Fruit fly (Drosophila melanogaster) whole organism, embryonic: ENCODE results near the gene CG9395.

Experiments used
- BtbVII ChIP-seq: fragments of 200-800 bp; sonication (Bioruptor generic); optimal IDR thresholded peaks from 3 replicates; lab custom pipeline; 2017; ENCODE audit warnings: missing biosample characterization, mild to moderate bottlenecking, missing genetic modification characterization
- CG10274 ChIP-seq: fragments of 200-800 bp; sonication (Bioruptor generic); optimal IDR thresholded peaks from 3 replicates; lab custom pipeline; 2017; ENCODE audit warnings: missing biosample characterization, mild to moderate bottlenecking, missing genetic modification characterization
- CG13624 ChIP-seq: fragments of 200-800 bp; sonication (Bioruptor generic); optimal IDR thresholded peaks from 2 replicates; lab custom pipeline; 2016; ENCODE audit warnings: missing biosample characterization, missing genetic modification characterization
- CG1603 ChIP-seq: fragments of 200-800 bp; sonication (Bioruptor generic); optimal IDR thresholded peaks from 2 replicates; lab custom pipeline; 2019; ENCODE audit warnings: missing biosample characterization, mild to moderate bottlenecking, missing genetic modification characterization, moderate library complexity
- CG17359 ChIP-seq: fragments of 200-800 bp; sonication (Bioruptor generic); optimal IDR thresholded peaks from 3 replicates; lab custom pipeline; 2018; ENCODE audit warnings: missing biosample characterization, mild to moderate bottlenecking, missing genetic modification characterization, moderate library complexity
- CG2129 ChIP-seq: fragments of 200-800 bp; sonication (Bioruptor generic); IDR thresholded peaks from 2 replicates; pipeline ENCODE4 v1.3.6; 2022; ENCODE audit warnings: missing biosample characterization, missing genetic modification characterization; ENCODE audit not compliant: partially characterized antibody
- CG2875 ChIP-seq: fragments of 200-800 bp; sonication (Bioruptor generic); optimal IDR thresholded peaks from 2 replicates; lab custom pipeline; 2017; ENCODE audit warnings: missing biosample characterization, mild to moderate bottlenecking, missing genetic modification characterization, missing genetic modification reagents
- CG3847 ChIP-seq: fragments of 200-800 bp; sonication (Bioruptor generic); IDR thresholded peaks from 2 replicates; pipeline ENCODE4 v1.3.6; 2022; ENCODE audit warnings: missing biosample characterization, missing genetic modification characterization
- CG4424 ChIP-seq: fragments of 200-800 bp; sonication (Bioruptor generic); optimal IDR thresholded peaks from 3 replicates; lab custom pipeline; 2016; ENCODE audit warnings: missing biosample characterization, missing genetic modification characterization
- CG5953 ChIP-seq: fragments of 200-800 bp; sonication (Bioruptor generic); IDR thresholded peaks from 2 replicates; pipeline ENCODE4 v1.3.6; 2022; ENCODE audit warnings: missing biosample characterization, missing genetic modification characterization
- CG8765 ChIP-seq: fragments of 200-800 bp; sonication (Bioruptor generic); IDR thresholded peaks from 2 replicates; pipeline ENCODE4 v1.3.6; 2022; ENCODE audit warnings: missing biosample characterization, missing genetic modification characterization
- Doc3 ChIP-seq: fragments of 200-800 bp; sonication (Bioruptor generic); IDR thresholded peaks from 3 replicates; pipeline ENCODE4 v1.3.6; 2022; ENCODE audit warnings: missing biosample characterization, missing genetic modification characterization; ENCODE audit not compliant: partially characterized antibody
- Dref ChIP-seq: fragments of 200-800 bp; sonication (Bioruptor generic); IDR thresholded peaks from 2 replicates; pipeline ENCODE4 v1.3.6; 2022; ENCODE audit warnings: missing biosample characterization, missing genetic modification characterization
- Eip74EF ChIP-seq, 2 experiments: fragments of 200-800 bp in 1 of 2; fragments of >200 bp in 1 of 2; sonication (Bioruptor generic) in 1 of 2; optimal IDR thresholded peaks; 2 replicates each; lab custom pipeline; 2017 to 2019; ENCODE audit warnings: missing biosample characterization in 2 of 2, missing genetic modification characterization in 2 of 2, mild to moderate bottlenecking in 1 of 2, moderate library complexity in 1 of 2
- Ets65A ChIP-seq: fragments of 200-800 bp; sonication (Bioruptor generic); peaks from one replicate; lab custom pipeline; 2016; ENCODE audit warnings: missing biosample characterization, missing genetic modification characterization
- HHEX ChIP-seq: fragments of 200-800 bp; sonication (Bioruptor generic); optimal IDR thresholded peaks from 3 replicates; lab custom pipeline; 2017; ENCODE audit warnings: missing biosample characterization, mild to moderate bottlenecking, missing genetic modification characterization, missing genetic modification reagents
- HmgD ChIP-seq: fragments of 200-800 bp; sonication (Bioruptor generic); optimal IDR thresholded peaks from 3 replicates; lab custom pipeline; 2016; ENCODE audit warnings: missing biosample characterization, missing genetic modification characterization
- Hr78 ChIP-seq, 2 experiments: fragments of 200-800 bp in 1 of 2; fragments of >200 bp in 1 of 2; sonication (Bioruptor generic) in 1 of 2; optimal IDR thresholded peaks; 2 replicates each; lab custom pipeline; 2017 to 2019; ENCODE audit warnings: missing biosample characterization in 2 of 2, missing genetic modification characterization in 2 of 2, mild to moderate bottlenecking in 1 of 2, moderate library complexity in 1 of 2
- Lhr ChIP-seq: fragments of 200-800 bp; sonication (Bioruptor generic); optimal IDR thresholded peaks from 3 replicates; lab custom pipeline; 2017; ENCODE audit warnings: mild to moderate bottlenecking, missing biosample characterization, missing genetic modification reagents, missing genetic modification characterization
- MBD-R2 ChIP-seq: fragments of 200-800 bp; sonication (Bioruptor generic); IDR thresholded peaks from 2 replicates; pipeline ENCODE4 v1.3.6; 2022; ENCODE audit warnings: missing biosample characterization, missing genetic modification characterization
- NK7.1 ChIP-seq: fragments of 200-800 bp; sonication (Bioruptor generic); optimal IDR thresholded peaks from 3 replicates; lab custom pipeline; 2016; ENCODE audit warnings: missing biosample characterization, missing genetic modification characterization
- Poxn ChIP-seq: fragments of 200-800 bp; sonication (Bioruptor generic); IDR thresholded peaks from 2 replicates; pipeline ENCODE4 v1.3.6; 2022; ENCODE audit warnings: missing biosample characterization, missing genetic modification characterization
- ci ChIP-seq: fragments of 200-800 bp; sonication (Bioruptor generic); IDR thresholded peaks from 3 replicates; pipeline ENCODE4 v1.3.6; 2022; ENCODE audit warnings: missing biosample characterization, missing genetic modification characterization
- crol ChIP-seq: fragments of 200-800 bp; sonication (Bioruptor generic); IDR thresholded peaks from 2 replicates; pipeline ENCODE4 v1.3.6; 2022; ENCODE audit warnings: missing biosample characterization, missing genetic modification characterization
- cwo ChIP-seq: fragments of 200-800 bp; sonication (Bioruptor generic); optimal IDR thresholded peaks from 3 replicates; lab custom pipeline; 2017; ENCODE audit warnings: missing biosample characterization, missing genetic modification characterization, mild to moderate bottlenecking, moderate library complexity, missing genetic modification reagents
- ems ChIP-seq: fragments of 200-800 bp; sonication (Bioruptor generic); optimal IDR thresholded peaks from 3 replicates; lab custom pipeline; 2016; ENCODE audit warnings: missing biosample characterization, missing genetic modification characterization
- en ChIP-seq: fragments of 200-800 bp; sonication (Bioruptor generic); optimal IDR thresholded peaks from 2 replicates; lab custom pipeline; 2016; ENCODE audit warnings: missing biosample characterization, missing genetic modification characterization
- esg ChIP-seq: fragments of 200-800 bp; sonication (Bioruptor generic); conservative IDR thresholded peaks from 2 replicates; pipeline ENCODE4 v1.3.6; 2022; ENCODE audit warnings: missing biosample characterization, missing genetic modification characterization
- eve ChIP-seq, 2 experiments: fragments of >200 bp; optimal IDR thresholded peaks; 2 replicates each; lab custom pipeline; 2017; ENCODE audit warnings: missing biosample characterization in 2 of 2, missing genetic modification characterization in 2 of 2
- gsb ChIP-seq: fragments of 200-800 bp; sonication (Bioruptor generic); IDR thresholded peaks from 2 replicates; pipeline ENCODE4 v1.3.6; 2022; ENCODE audit warnings: missing biosample characterization, missing genetic modification characterization
- kay ChIP-seq: fragments of 200-800 bp; sonication (Bioruptor generic); optimal IDR thresholded peaks from 2 replicates; lab custom pipeline; 2016; ENCODE audit warnings: missing biosample characterization, missing genetic modification characterization
- lab ChIP-seq: fragments of 200-800 bp; sonication (Bioruptor generic); optimal IDR thresholded peaks from 3 replicates; lab custom pipeline; 2017; ENCODE audit warnings: missing biosample characterization, missing genetic modification characterization, mild to moderate bottlenecking, moderate library complexity, missing genetic modification reagents
- nom ChIP-seq: fragments of 200-800 bp; sonication (Bioruptor generic); optimal IDR thresholded peaks from 2 replicates; lab custom pipeline; 2017; ENCODE audit warnings: missing biosample characterization, missing genetic modification characterization, mild to moderate bottlenecking, moderate library complexity, missing genetic modification reagents
- oc ChIP-seq: fragments of 200-800 bp; sonication (Bioruptor generic); optimal IDR thresholded peaks from 2 replicates; lab custom pipeline; 2018; ENCODE audit warnings: missing biosample characterization, mild to moderate bottlenecking, missing genetic modification characterization, moderate library complexity
- pfk ChIP-seq: fragments of 200-800 bp; sonication (Bioruptor generic); optimal IDR thresholded peaks from 2 replicates; lab custom pipeline; 2018; ENCODE audit warnings: missing biosample characterization, mild to moderate bottlenecking, missing genetic modification characterization, moderate library complexity
- phol ChIP-seq: fragments of 200-800 bp; sonication (Bioruptor generic); optimal IDR thresholded peaks from 3 replicates; lab custom pipeline; 2018; ENCODE audit warnings: missing biosample characterization, mild to moderate bottlenecking, missing genetic modification characterization, moderate library complexity
- prd ChIP-seq, 3 experiments: fragments of >200 bp in 2 of 3; fragments of 200-800 bp in 1 of 3; sonication (Bioruptor generic) in 1 of 3; optimal IDR thresholded peaks in 2 of 3; IDR thresholded peaks in 1 of 3; 2 replicates in 2 of 3; 3 replicates in 1 of 3; pipeline versions ENCODE4 v1.3.6 to Lab custom; 2017 to 2022; ENCODE audit warnings: missing biosample characterization in 1 of 3, missing genetic modification characterization in 1 of 3
- pros ChIP-seq: fragments of 200-800 bp; sonication (Bioruptor generic); optimal IDR thresholded peaks from 3 replicates; lab custom pipeline; 2019; ENCODE audit warnings: missing biosample characterization, mild to moderate bottlenecking, missing genetic modification characterization, moderate library complexity
- pzg ChIP-seq: fragments of 200-800 bp; sonication (Bioruptor generic); optimal IDR thresholded peaks from 3 replicates; lab custom pipeline; 2018; ENCODE audit warnings: missing biosample characterization, mild to moderate bottlenecking, missing genetic modification characterization, moderate library complexity
- rib ChIP-seq: fragments of 200-800 bp; sonication (Bioruptor generic); IDR thresholded peaks from 2 replicates; pipeline ENCODE4 v1.3.6; 2022; ENCODE audit warnings: missing biosample characterization, missing genetic modification characterization
- sd ChIP-seq: fragments of 200-800 bp; sonication (Bioruptor generic); optimal IDR thresholded peaks from 3 replicates; lab custom pipeline; 2018; ENCODE audit warnings: missing biosample characterization, mild to moderate bottlenecking, missing genetic modification characterization, moderate library complexity
- sqz ChIP-seq: fragments of 200-800 bp; sonication (Bioruptor generic); optimal IDR thresholded peaks from 3 replicates; lab custom pipeline; 2018; ENCODE audit warnings: missing biosample characterization, mild to moderate bottlenecking, missing genetic modification characterization
- stwl ChIP-seq: fragments of 200-800 bp; sonication (Bioruptor generic); optimal IDR thresholded peaks from 3 replicates; lab custom pipeline; 2018; ENCODE audit warnings: missing biosample characterization, mild to moderate bottlenecking, missing genetic modification characterization, moderate library complexity
- tin ChIP-seq: fragments of 200-800 bp; sonication (Bioruptor generic); optimal IDR thresholded peaks from 3 replicates; lab custom pipeline; 2016; ENCODE audit warnings: missing biosample characterization, missing genetic modification characterization
- tio ChIP-seq: fragments of 200-800 bp; sonication (Bioruptor generic); optimal IDR thresholded peaks from 2 replicates; lab custom pipeline; 2017; ENCODE audit warnings: missing biosample characterization, missing genetic modification characterization, inconsistent platforms
- trh ChIP-seq: fragments of 200-800 bp; sonication (Bioruptor generic); optimal IDR thresholded peaks from 2 replicates; lab custom pipeline; 2016; ENCODE audit warnings: missing biosample characterization, missing genetic modification characterization
- tx ChIP-seq: fragments of 200-800 bp; sonication (Bioruptor generic); optimal IDR thresholded peaks from 2 replicates; lab custom pipeline; 2016; ENCODE audit warnings: missing biosample characterization, missing genetic modification characterization
- vnd ChIP-seq: fragments of 200-800 bp; sonication (Bioruptor generic); IDR thresholded peaks from 3 replicates; pipeline ENCODE4 v1.3.6; 2022; ENCODE audit warnings: missing biosample characterization, missing genetic modification characterization; ENCODE audit not compliant: partially characterized antibody
- z ChIP-seq: fragments of 200-800 bp; sonication (Bioruptor generic); IDR thresholded peaks from 3 replicates; pipeline ENCODE4 v1.3.6; 2022; ENCODE audit warnings: missing biosample characterization, missing genetic modification characterization
- zfh1 ChIP-seq: fragments of 200-800 bp; sonication (Bioruptor generic); IDR thresholded peaks from 3 replicates; pipeline ENCODE4 v1.3.6; 2022; ENCODE audit warnings: missing biosample characterization, missing genetic modification characterization

Gene CG9395

dm6 chr2L:13394903-13395302 is 40.0 kb upstream of the CG9395 start, which contains the start of gene RpL24 (continued):
- TF ChIP-seq stwl (tag; lab: Kevin White, UChicago) (peak; percentile 79), Doc3 (GFP tag; lab: Robert Waterston, UW) (no peak), kay (GFP tag; lab: Kevin White, UChicago) (peak; percentile 37), Dref (GFP tag; lab: Robert Waterston, UW) (peak; percentile 31; the same call in 1 of the 2 replicates), en (GFP tag; lab: Kevin White, UChicago) (peak; percentile 94), ems (GFP tag; lab: Kevin White, UChicago) (peak; percentile 87), Hr78 (GFP tag; optimal IDR thresholded peaks at IDR 0.05; lab: Kevin White, UChicago) (no peak), z (GFP tag; lab: Robert Waterston, UW) (peak; percentile 71), eve (GFP tag; optimal IDR thresholded peaks at IDR 0.05; lab: Kevin White, UChicago) (no peak), ci (GFP tag; lab: Robert Waterston, UW) (peak; percentile 99), HmgD (GFP tag; lab: Kevin White, UChicago) (peak; percentile 50), Lhr (peak; percentile 89), MBD-R2 (GFP tag; lab: Robert Waterston, UW) (peak; percentile 71), vnd (no peak), CG4424 (peak; percentile 90), nom (GFP tag; lab: Kevin White, UChicago) (peak; percentile 93), oc (peak; percentile 68), CG8765 (GFP tag; lab: Robert Waterston, UW) (no peak), CG10274 (GFP tag; lab: Kevin White, UChicago) (peak; percentile 87), crol (GFP tag; lab: Robert Waterston, UW) (peak; percentile 50), BtbVII (GFP tag; lab: Kevin White, UChicago) (peak; percentile 96), tx (peak; percentile 57), pzg (peak; percentile 88), tio (GFP tag; lab: Kevin White, UChicago) (no peak), zfh1 (peak; percentile 93), CG17359 (tag; lab: Kevin White, UChicago) (peak; percentile 92), esg (no peak), CG13624 (peak; percentile 92), NK7.1 (GFP tag; lab: Kevin White, UChicago) (peak; percentile 89), sqz (peak; percentile 92), rib (GFP tag; lab: Robert Waterston, UW) (peak; percentile 84), lab (GFP tag; lab: Kevin White, UChicago) (peak; percentile 98), phol (tag; lab: Kevin White, UChicago) (peak; percentile 83), CG3847 (GFP tag; lab: Robert Waterston, UW) (peak; percentile 87), Eip74EF (GFP tag; optimal IDR thresholded peaks at IDR 0.05; lab: Kevin White, UChicago) (peak in 1 of 2 experiments; percentile 88), HHEX (GFP tag; lab: Kevin White, UChicago) (peak; percentile 96), CG2875 (peak; percentile 92), pros (GFP tag; lab: Kevin White, UChicago) (no peak), trh (peak; percentile 69), CG2129 (no peak), Poxn (GFP tag; lab: Robert Waterston, UW) (no peak), pfk (peak; percentile 85), gsb (GFP tag; lab: Robert Waterston, UW) (peak; percentile 63), CG5953 (peak; percentile 95), tin (GFP tag; lab: Kevin White, UChicago) (peak; percentile 88), Ets65A (GFP tag; lab: Kevin White, UChicago) (peak; percentile 99), sd (tag; lab: Kevin White, UChicago) (no peak), CG1603 (tag; lab: Kevin White, UChicago) (peak; percentile 85), cwo (GFP tag; lab: Kevin White, UChicago) (peak; percentile 77), prd (optimal IDR thresholded peaks at IDR 0.05; lab: Kevin White, UChicago) (no peak), prd (GFP tag; IDR thresholded peaks at IDR 0.05; lab: Robert Waterston, UW) (peak; percentile 63; the same call in 2 of the 3 replicates)
